Fruit fly (Drosophila melanogaster) S2 (cell line): ENCODE data around the gene Drgx.

Experiments used
- CG8478 ChIP-seq: fragments of >200 bp; optimal IDR thresholded peaks from 2 replicates; lab custom pipeline; 2018
- CTCF ChIP-seq, 2 experiments: fragments of >200 bp; optimal IDR thresholded peaks; 2 replicates each; lab custom pipeline; 2018

- TF ChIP-seq CG8478 (lab: Kevin White, UChicago), result no peak
- TF ChIP-seq CTCF (optimal IDR thresholded peaks at IDR 0.05; lab: Kevin White, UChicago), result no peak
These were observed 50.4 kb downstream of the Drgx start, which contains the start of the genes CG31955 and CG2818 for dm6 chr2L:3712949-3713416.
